Fruit fly (Drosophila melanogaster): ENCODE results near the gene CG5139.

Gene CG5139

DNA sequence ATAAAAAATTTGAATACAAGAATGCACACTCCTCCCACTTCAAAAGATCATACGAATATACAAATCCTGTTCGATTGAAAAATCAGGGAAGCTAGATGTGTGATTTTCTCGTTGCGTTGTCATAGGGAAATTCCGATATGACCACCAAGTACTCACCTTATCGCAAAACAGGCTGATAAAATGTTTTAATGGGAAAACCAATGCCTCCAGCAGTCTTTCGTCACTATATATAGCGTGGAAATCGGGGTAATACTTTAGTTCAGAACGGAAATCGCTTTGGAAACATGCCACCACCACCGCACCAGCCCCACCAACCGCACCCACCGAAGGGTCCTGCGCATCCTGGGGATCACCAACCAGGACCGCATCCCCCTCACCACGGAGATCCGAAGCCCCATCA is at the start of gene CG5139, which contains the start of gene CG43348:
CG5139 (minus strand) TSS at position 101 of the 400 bp plus-strand sequence.
CG43348 (plus strand) TSS at position 247 of the 400 bp plus-strand sequence.
- no peak for TF ChIP-seq CG11762 (GFP tag; optimal IDR thresholded peaks at IDR 0.05; ENCODE audit: insufficient read depth)
- no peak for TF ChIP-seq Gug (GFP tag; IDR thresholded peaks at IDR 0.05)
- TF ChIP-seq lz (GFP tag; optimal IDR thresholded peaks at IDR 0.05): no peak
- no peak for TF ChIP-seq fd59A (GFP tag; optimal IDR thresholded peaks at IDR 0.05)
- no peak for TF ChIP-seq eg (GFP tag; IDR thresholded peaks at IDR 0.05)
- no peak for TF ChIP-seq pdm3 (GFP tag; optimal IDR thresholded peaks at IDR 0.05)
- no peak for TF ChIP-seq CG31627 (GFP tag; optimal IDR thresholded peaks at IDR 0.05)
- TF ChIP-seq Sox15 (GFP tag; optimal IDR thresholded peaks at IDR 0.05): no peak
- TF ChIP-seq spab (GFP tag; optimal IDR thresholded peaks at IDR 0.05): no peak
- no peak for TF ChIP-seq CG7368 (GFP tag; optimal IDR thresholded peaks at IDR 0.05)
- no peak for TF ChIP-seq Eip78C (GFP tag)
- no peak for TF ChIP-seq cyc (GFP tag; optimal IDR thresholded peaks at IDR 0.05)
- TF ChIP-seq vri (GFP tag; optimal IDR thresholded peaks at IDR 0.05): no peak
- TF ChIP-seq dsx (GFP tag; optimal IDR thresholded peaks at IDR 0.05; ENCODE audit: poor library complexity, severe bottlenecking): no peak
- TF ChIP-seq fkh (GFP tag; optimal IDR thresholded peaks at IDR 0.05): no peak
- TF ChIP-seq CG6163 (GFP tag; IDR thresholded peaks at IDR 0.05): no peak
- TF ChIP-seq CG6854 (GFP tag; optimal IDR thresholded peaks at IDR 0.05): no peak

DNA sequence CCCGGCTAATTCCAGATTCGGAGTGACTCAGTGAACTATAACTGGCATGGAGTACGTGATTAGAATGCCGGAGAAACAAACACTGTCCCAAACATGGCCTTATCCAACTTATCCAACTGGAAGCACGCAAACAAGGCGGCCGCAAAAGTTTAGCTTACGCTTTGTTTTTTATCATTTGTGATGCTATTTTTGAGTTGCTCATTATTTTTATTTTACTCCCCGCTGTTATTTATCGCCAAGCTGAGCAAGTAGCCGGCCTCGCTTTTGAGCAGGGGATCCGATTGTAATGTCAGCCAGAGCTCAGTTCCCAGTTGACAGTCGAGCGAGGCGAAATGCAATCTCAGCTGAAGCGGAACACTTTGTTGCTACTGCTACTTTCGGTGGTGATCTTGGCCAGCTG is 40.7 kb upstream of the CG5139 start, which contains the start of gene CG5397:
CG5397 (plus strand) TSS at position 301 of the 400 bp plus-strand sequence.
- TF ChIP-seq Ets96B (tag; optimal IDR thresholded peaks at IDR 0.05) (no peak), CG32006 (GFP tag; optimal IDR thresholded peaks at IDR 0.05) (no peak), CG8119 (GFP tag; IDR thresholded peaks at IDR 0.05) (no peak), svp (GFP tag) (no peak), fd85E (GFP tag; optimal IDR thresholded peaks at IDR 0.05) (no peak), CG10631 (GFP tag; optimal IDR thresholded peaks at IDR 0.05) (no peak), Lpt (GFP tag; optimal IDR thresholded peaks at IDR 0.05) (no peak), salr (GFP tag; optimal IDR thresholded peaks at IDR 0.05) (no peak), CG31627 (GFP tag; optimal IDR thresholded peaks at IDR 0.05) (no peak), Hr39 (GFP tag; optimal IDR thresholded peaks at IDR 0.05) (no peak), Hr38 (GFP tag; optimal IDR thresholded peaks at IDR 0.05) (no peak)

DNA sequence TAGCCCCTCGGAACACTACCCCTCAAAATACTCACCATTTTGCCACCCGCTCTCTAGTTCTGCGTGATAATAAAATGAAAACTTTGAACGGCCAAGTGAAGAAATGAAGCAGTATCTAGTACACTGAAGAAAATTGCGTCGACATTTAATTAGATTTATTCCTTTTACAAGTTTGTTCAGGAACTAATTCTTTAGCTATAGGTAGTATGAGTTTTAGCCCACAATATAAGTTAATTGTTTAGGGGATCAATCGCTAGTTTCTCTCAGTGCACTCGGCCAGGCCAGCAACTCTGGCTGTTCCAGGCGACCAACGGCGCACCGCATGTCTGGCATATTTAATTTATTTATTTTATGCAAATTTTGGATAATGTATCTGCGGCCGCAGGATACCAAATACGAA is 31.6 kb upstream of the CG5139 start:
- no peak for TF ChIP-seq topi (GFP tag; optimal IDR thresholded peaks at IDR 0.05)
- no peak for TF ChIP-seq CG10669 (GFP tag; optimal IDR thresholded peaks at IDR 0.05)
- TF ChIP-seq svp (GFP tag): peak; percentile 52
- TF ChIP-seq fd59A (GFP tag; optimal IDR thresholded peaks at IDR 0.05): no peak
- no peak for TF ChIP-seq Met (GFP tag; optimal IDR thresholded peaks at IDR 0.05)
- TF ChIP-seq CG4318 (GFP tag; optimal IDR thresholded peaks at IDR 0.05): no peak
- TF ChIP-seq CG6276 (GFP tag; optimal IDR thresholded peaks at IDR 0.05): no peak
- no peak for TF ChIP-seq Hr4 (GFP tag; optimal IDR thresholded peaks at IDR 0.05)
- TF ChIP-seq Blimp-1 (GFP tag; optimal IDR thresholded peaks at IDR 0.05): no peak
- peak; percentile 45 for TF ChIP-seq Eip78C (GFP tag)
- no peak for TF ChIP-seq dac (GFP tag; optimal IDR thresholded peaks at IDR 0.05)
- no peak for TF ChIP-seq dsx (GFP tag; optimal IDR thresholded peaks at IDR 0.05; ENCODE audit: poor library complexity, severe bottlenecking)
- no peak for TF ChIP-seq CG8319 (GFP tag; optimal IDR thresholded peaks at IDR 0.05)
- no peak for TF ChIP-seq OdsH (GFP tag; optimal IDR thresholded peaks at IDR 0.05)
- TF ChIP-seq eg (GFP tag; IDR thresholded peaks at IDR 0.05): no peak
- no peak for TF ChIP-seq CG6792 (GFP tag; optimal IDR thresholded peaks at IDR 0.05)

DNA sequence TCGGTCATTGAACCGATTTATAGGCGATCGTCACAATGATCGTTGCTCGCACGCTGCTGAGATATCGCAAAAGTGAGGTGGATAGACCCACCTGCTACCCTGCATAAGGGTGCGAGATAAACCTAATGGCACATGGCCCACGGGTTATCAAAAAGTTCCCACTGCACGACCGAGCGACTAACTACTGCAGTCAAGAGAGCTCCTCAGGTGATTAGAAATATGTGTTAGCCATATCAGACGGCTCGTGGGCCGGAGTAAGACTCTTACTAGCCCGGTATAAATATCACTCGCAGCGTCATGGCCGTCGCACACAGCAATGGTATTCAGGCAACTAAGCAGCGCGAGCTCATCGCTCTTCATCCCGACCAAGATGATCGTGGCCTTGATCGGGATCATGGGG is 19.9 kb upstream of the CG5139 start, which contains the start of gene CG42329:
CG42329 (plus strand) TSS at position 301 of the 400 bp plus-strand sequence.
- no peak for TF ChIP-seq achi (GFP tag; optimal IDR thresholded peaks at IDR 0.05)
- no peak for TF ChIP-seq salr (GFP tag; optimal IDR thresholded peaks at IDR 0.05)
- TF ChIP-seq Hr38 (GFP tag; optimal IDR thresholded peaks at IDR 0.05): no peak
